Worm (Caenorhabditis elegans) whole organism, dauer: ENCODE data around the gene H38K22.6.

Experiments
- unc-62 ChIP-seq: sonication (generic microtip); optimal IDR thresholded peaks from 2 replicates; lab custom pipeline; 2017; ENCODE audit warnings: missing biosample characterization, missing genetic modification reagents, missing genetic modification characterization

The H38K22.6 gene

ce11 chrIII:4320113-4320512 is at the start of gene H38K22.6:
H38K22.6 (plus strand) TSS chrIII:4320413.
- TF ChIP-seq unc-62, result no peak

ce11 chrIII:4271059-4271458 is 49.2 kb upstream of the H38K22.6 start:
- TF ChIP-seq unc-62, result no peak

ce11 chrIII:4272864-4273263 is 47.3 kb upstream of the H38K22.6 start:
- TF ChIP-seq unc-62, result no peak

- no peak for TF ChIP-seq unc-62
These were observed 45.7 kb upstream of the H38K22.6 start for ce11 chrIII:4274524-4274923.

- TF ChIP-seq unc-62, result no peak
These were observed 44.5 kb upstream of the H38K22.6 start for ce11 chrIII:4275704-4276103.

ce11 chrIII:4276277-4276676 is 43.9 kb upstream of the H38K22.6 start:
- TF ChIP-seq unc-62, result no peak

ce11 chrIII:4277762-4278161 is 42.5 kb upstream of the H38K22.6 start:
- TF ChIP-seq unc-62, result no peak

ce11 chrIII:4278203-4278602 is 42.0 kb upstream of the H38K22.6 start:
- no peak for TF ChIP-seq unc-62

ce11 chrIII:4280215-4281173 is 39.7 kb upstream of the H38K22.6 start, which contains the start of gene sup-26:
sup-26 (minus strand) TSS chrIII:4280224.
- no peak for TF ChIP-seq unc-62

ce11 chrIII:4281955-4282618 is 38.1 kb upstream of the H38K22.6 start:
- TF ChIP-seq unc-62, result peak; percentile 48

ce11 chrIII:4283175-4283574 is 37.0 kb upstream of the H38K22.6 start:
- TF ChIP-seq unc-62, result no peak

- TF ChIP-seq unc-62, result no peak
These were observed 35.5 kb upstream of the H38K22.6 start for ce11 chrIII:4284732-4285165.

- TF ChIP-seq unc-62, result no peak
These were observed 32.8 kb upstream of the H38K22.6 start, which contains the start of gene R10E4.3 for ce11 chrIII:4287379-4287778. R10E4.3 (minus strand) TSS chrIII:4287479.

- no peak for TF ChIP-seq unc-62
These were observed 30.3 kb upstream of the H38K22.6 start for ce11 chrIII:4289952-4290351.

ce11 chrIII:4291216-4291691 is 29.0 kb upstream of the H38K22.6 start, which contains the start of gene mcm-5:
mcm-5 (minus strand) TSS chrIII:4291266.
- no peak for TF ChIP-seq unc-62

- no peak for TF ChIP-seq unc-62
These were observed 27.1 kb upstream of the H38K22.6 start, which contains the start of gene R10E4.6 for ce11 chrIII:4293108-4293507. R10E4.6 (plus strand) TSS chrIII:4293408.

ce11 chrIII:4294153-4294862 is 25.9 kb upstream of the H38K22.6 start, which contains the start of the genes nth-1 and R10E4.7:
nth-1 (minus strand) TSS chrIII:4294253.
R10E4.7 (plus strand) TSS chrIII:4294812.
- no peak for TF ChIP-seq unc-62
